Fruit fly (Drosophila melanogaster) whole organism, embryonic: Measurements from ENCODE around the gene CG17839.
A peak's percentile ranks its signal among the peaks of the same experiment; 100 is the strongest.

Experiments used
- ATbp ChIP-seq: fragments of 200-800 bp; sonication (Bioruptor generic); optimal IDR thresholded peaks from 2 replicates; lab custom pipeline; 2017; ENCODE audit warnings: missing biosample characterization, mild to moderate bottlenecking, missing genetic modification characterization, missing genetic modification reagents
- Bgb ChIP-seq: fragments of 200-800 bp; sonication (Bioruptor generic); IDR thresholded peaks from 2 replicates; pipeline ENCODE4 v1.3.6; 2022; ENCODE audit warnings: missing biosample characterization, missing genetic modification characterization; ENCODE audit not compliant: partially characterized antibody
- Bteb2 ChIP-seq: fragments of 200-800 bp; sonication (Bioruptor generic); optimal IDR thresholded peaks from 2 replicates; lab custom pipeline; 2016; ENCODE audit warnings: missing biosample characterization, missing genetic modification characterization
- C15 ChIP-seq: fragments of 200-800 bp; sonication (Bioruptor generic); IDR thresholded peaks from 3 replicates; pipeline ENCODE4 v1.3.6; 2022; ENCODE audit warnings: missing biosample characterization, missing genetic modification characterization
- CG10462 ChIP-seq: fragments of 200-800 bp; sonication (Bioruptor generic); optimal IDR thresholded peaks from 2 replicates; lab custom pipeline; 2016; ENCODE audit warnings: missing biosample characterization, missing genetic modification characterization
- CG10565 ChIP-seq: fragments of 200-800 bp; sonication (Bioruptor generic); optimal IDR thresholded peaks from 3 replicates; lab custom pipeline; 2016; ENCODE audit warnings: missing biosample characterization, mild to moderate bottlenecking, missing genetic modification characterization
- CG11723 ChIP-seq: fragments of 200-800 bp; sonication (Bioruptor generic); optimal IDR thresholded peaks from 2 replicates; lab custom pipeline; 2017; ENCODE audit warnings: missing biosample characterization, mild to moderate bottlenecking, missing genetic modification characterization
- CG12391 ChIP-seq: fragments of 200-800 bp; sonication (Bioruptor generic); optimal IDR thresholded peaks from 3 replicates; lab custom pipeline; 2018; ENCODE audit warnings: missing biosample characterization, mild to moderate bottlenecking, missing genetic modification characterization, moderate library complexity
- CG13775 ChIP-seq: fragments of 200-800 bp; sonication (Bioruptor generic); optimal IDR thresholded peaks from 3 replicates; lab custom pipeline; 2017; ENCODE audit warnings: missing biosample characterization, mild to moderate bottlenecking, missing genetic modification characterization
- CG14441 ChIP-seq: fragments of 200-800 bp; sonication (Bioruptor generic); IDR thresholded peaks from 2 replicates; pipeline ENCODE4 v1.3.6; 2022; ENCODE audit warnings: missing biosample characterization, missing genetic modification characterization
- CG14860 ChIP-seq: fragments of 200-800 bp; sonication (Bioruptor generic); IDR thresholded peaks from 3 replicates; pipeline ENCODE4 v1.3.6; 2022; ENCODE audit warnings: missing biosample characterization, missing genetic modification characterization; ENCODE audit not compliant: partially characterized antibody
- CG17328 ChIP-seq: fragments of 200-800 bp; sonication (Bioruptor generic); IDR thresholded peaks from 2 replicates; pipeline ENCODE4 v1.3.6; 2022; ENCODE audit warnings: missing biosample characterization, missing genetic modification characterization
- CG17612 ChIP-seq: fragments of 200-800 bp; sonication (Bioruptor generic); IDR thresholded peaks from 2 replicates; pipeline ENCODE4 v1.3.6; 2022; ENCODE audit warnings: missing biosample characterization, missing genetic modification characterization
- CG17912 ChIP-seq: fragments of 200-800 bp; sonication (Bioruptor generic); optimal IDR thresholded peaks from 2 replicates; lab custom pipeline; 2018; ENCODE audit warnings: missing biosample characterization, mild to moderate bottlenecking, missing genetic modification characterization
- CG31441 ChIP-seq: fragments of 200-800 bp; sonication (Bioruptor generic); IDR thresholded peaks from 2 replicates; pipeline ENCODE4 v1.3.6; 2022; ENCODE audit warnings: missing biosample characterization, missing genetic modification characterization
- CG32772 ChIP-seq: fragments of 200-800 bp; sonication (Bioruptor generic); IDR thresholded peaks from 2 replicates; pipeline ENCODE4 v1.3.6; 2022; ENCODE audit warnings: missing biosample characterization, missing genetic modification characterization
- CG3995 ChIP-seq: fragments of 200-800 bp; sonication (Bioruptor generic); optimal IDR thresholded peaks from 3 replicates; lab custom pipeline; 2016; ENCODE audit warnings: missing biosample characterization, missing genetic modification characterization
- CG5953 ChIP-seq: fragments of 200-800 bp; sonication (Bioruptor generic); IDR thresholded peaks from 2 replicates; pipeline ENCODE4 v1.3.6; 2022; ENCODE audit warnings: missing biosample characterization, missing genetic modification characterization
- CG7928 ChIP-seq: fragments of 200-800 bp; sonication (Bioruptor generic); optimal IDR thresholded peaks from 2 replicates; lab custom pipeline; 2017; ENCODE audit warnings: missing biosample characterization, mild to moderate bottlenecking, missing genetic modification characterization
- CG8478 ChIP-seq: fragments of >200 bp; optimal IDR thresholded peaks from 2 replicates; lab custom pipeline; 2018
- CG9215 ChIP-seq: fragments of 200-800 bp; sonication (Bioruptor generic); IDR thresholded peaks from 2 replicates; pipeline ENCODE4 v1.3.6; 2022; ENCODE audit warnings: missing biosample characterization, missing genetic modification characterization
- Chrac-16 ChIP-seq: fragments of 200-800 bp; sonication (Bioruptor generic); optimal IDR thresholded peaks from 3 replicates; lab custom pipeline; 2016; ENCODE audit warnings: missing biosample characterization, missing genetic modification characterization
- CoRest ChIP-seq: fragments of 200-800 bp; sonication (Bioruptor generic); optimal IDR thresholded peaks from 3 replicates; lab custom pipeline; 2018; ENCODE audit warnings: missing biosample characterization, mild to moderate bottlenecking, missing genetic modification characterization, moderate library complexity
- CrebB ChIP-seq: fragments of 200-800 bp; sonication (Bioruptor generic); optimal IDR thresholded peaks from 3 replicates; lab custom pipeline; 2018; ENCODE audit warnings: missing biosample characterization, mild to moderate bottlenecking, missing genetic modification characterization
- Deaf1 ChIP-seq: fragments of 200-800 bp; optimal IDR thresholded peaks from 3 replicates; lab custom pipeline; 2019; ENCODE audit warnings: missing biosample characterization, mild to moderate bottlenecking, missing genetic modification characterization, moderate library complexity
- Hand ChIP-seq: fragments of 200-800 bp; sonication (Bioruptor generic); optimal IDR thresholded peaks from 2 replicates; lab custom pipeline; 2017; ENCODE audit warnings: mild to moderate bottlenecking, missing biosample characterization, missing genetic modification reagents, missing genetic modification characterization
- Hmr ChIP-seq: fragments of 200-800 bp; sonication (Bioruptor generic); optimal IDR thresholded peaks from 3 replicates; lab custom pipeline; 2017; ENCODE audit warnings: mild to moderate bottlenecking, missing biosample characterization, missing genetic modification reagents, missing genetic modification characterization
- Kr ChIP-seq: fragments of 200-800 bp; sonication (Bioruptor generic); optimal IDR thresholded peaks from 2 replicates; lab custom pipeline; 2017; ENCODE audit warnings: missing biosample characterization, mild to moderate bottlenecking, missing genetic modification characterization
- Max ChIP-seq: fragments of 200-800 bp; sonication (Bioruptor generic); optimal IDR thresholded peaks from 2 replicates; lab custom pipeline; 2016; ENCODE audit warnings: missing biosample characterization, mild to moderate bottlenecking, missing genetic modification characterization
- Nf-YB ChIP-seq: fragments of 200-800 bp; sonication (Bioruptor generic); optimal IDR thresholded peaks from 3 replicates; lab custom pipeline; 2019; ENCODE audit warnings: missing biosample characterization, mild to moderate bottlenecking, missing genetic modification characterization, moderate library complexity
- NfI ChIP-seq: fragments of 200-800 bp; sonication (Bioruptor generic); optimal IDR thresholded peaks from 3 replicates; lab custom pipeline; 2018; ENCODE audit warnings: missing biosample characterization, mild to moderate bottlenecking, missing genetic modification characterization, moderate library complexity
- Ravus ChIP-seq: fragments of 200-800 bp; sonication (Bioruptor generic); IDR thresholded peaks from 2 replicates; pipeline ENCODE4 v1.3.6; 2022; ENCODE audit warnings: missing biosample characterization, missing genetic modification characterization
- Xbp1 ChIP-seq: fragments of 200-800 bp; sonication (Bioruptor generic); optimal IDR thresholded peaks from 3 replicates; lab custom pipeline; 2016; ENCODE audit warnings: missing biosample characterization, mild to moderate bottlenecking, missing genetic modification characterization
- ash1 ChIP-seq: fragments of 200-800 bp; sonication (Bioruptor generic); optimal IDR thresholded peaks from 2 replicates; lab custom pipeline; 2018; ENCODE audit warnings: missing biosample characterization, mild to moderate bottlenecking, missing genetic modification characterization
- bbx ChIP-seq: fragments of 200-800 bp; sonication (Bioruptor generic); IDR thresholded peaks from 2 replicates; pipeline ENCODE4 v1.3.6; 2022; ENCODE audit warnings: missing biosample characterization, missing genetic modification characterization; ENCODE audit not compliant: partially characterized antibody
- bcd ChIP-seq: fragments of 200-800 bp; sonication (Bioruptor generic); optimal IDR thresholded peaks from 2 replicates; lab custom pipeline; 2017; ENCODE audit warnings: missing biosample characterization, mild to moderate bottlenecking, missing genetic modification characterization
- bowl ChIP-seq: fragments of 200-800 bp; sonication (Bioruptor generic); IDR thresholded peaks from 2 replicates; pipeline ENCODE4 v1.3.6; 2022; ENCODE audit warnings: missing biosample characterization, missing genetic modification characterization
- chinmo ChIP-seq: fragments of 200-800 bp; sonication (Bioruptor generic); IDR thresholded peaks from 4 replicates; pipeline ENCODE4 v1.3.6; 2022; ENCODE audit warnings: missing biosample characterization, missing genetic modification characterization; ENCODE audit not compliant: partially characterized antibody
- corto ChIP-seq: fragments of 200-800 bp; sonication (Bioruptor generic); optimal IDR thresholded peaks from 2 replicates; lab custom pipeline; 2016; ENCODE audit warnings: missing biosample characterization, mild to moderate bottlenecking, missing genetic modification characterization, moderate library complexity
- ewg ChIP-seq: fragments of 200-800 bp; sonication (Bioruptor generic); optimal IDR thresholded peaks from 3 replicates; lab custom pipeline; 2017; ENCODE audit warnings: mild to moderate bottlenecking, missing biosample characterization, missing genetic modification reagents, missing genetic modification characterization
- lab ChIP-seq: fragments of 200-800 bp; sonication (Bioruptor generic); optimal IDR thresholded peaks from 3 replicates; lab custom pipeline; 2017; ENCODE audit warnings: missing biosample characterization, missing genetic modification characterization, mild to moderate bottlenecking, moderate library complexity, missing genetic modification reagents
- lov ChIP-seq, 2 experiments: fragments of 200-800 bp in 1 of 2; fragments of >200 bp in 1 of 2; sonication (Bioruptor generic) in 1 of 2; IDR thresholded peaks in 1 of 2; optimal IDR thresholded peaks in 1 of 2; 2 replicates in 1 of 2; 3 replicates in 1 of 2; pipeline versions ENCODE4 v1.3.6 to Lab custom; 2017 to 2022; ENCODE audit warnings: missing biosample characterization in 1 of 2, missing genetic modification characterization in 1 of 2
- ro ChIP-seq: fragments of 200-800 bp; sonication (Bioruptor generic); IDR thresholded peaks from 2 replicates; pipeline ENCODE4 v1.3.6; 2022; ENCODE audit warnings: missing biosample characterization, missing genetic modification characterization
- salm ChIP-seq: fragments of 200-800 bp; sonication (Bioruptor generic); optimal IDR thresholded peaks from 2 replicates; lab custom pipeline; 2018; ENCODE audit warnings: missing biosample characterization, mild to moderate bottlenecking, missing genetic modification characterization
- slbo ChIP-seq: fragments of 200-800 bp; sonication (Bioruptor generic); IDR thresholded peaks from 2 replicates; pipeline ENCODE4 v1.3.6; 2022; ENCODE audit warnings: missing biosample characterization, missing genetic modification characterization
- ttk ChIP-seq: fragments of 200-800 bp; sonication (Bioruptor generic); IDR thresholded peaks from 2 replicates; pipeline ENCODE4 v2.1.2; 2022; ENCODE audit warnings: missing biosample characterization, missing genetic modification characterization
- yki ChIP-seq: fragments of >200 bp; optimal IDR thresholded peaks from 3 replicates; lab custom pipeline; 2018
- zen2 ChIP-seq: fragments of 200-800 bp; sonication (Bioruptor generic); IDR thresholded peaks from 3 replicates; pipeline ENCODE4 v1.3.6; 2022; ENCODE audit warnings: missing biosample characterization, missing genetic modification characterization; ENCODE audit not compliant: partially characterized antibody
- zfh1 ChIP-seq: fragments of 200-800 bp; sonication (Bioruptor generic); IDR thresholded peaks from 3 replicates; pipeline ENCODE4 v1.3.6; 2022; ENCODE audit warnings: missing biosample characterization, missing genetic modification characterization

The CG17839 gene

dm6 chr3L:14756724-14757463 lies 48.0 kb upstream of the CG17839 start (continued):
- peak; percentile 89 for TF ChIP-seq Chrac-16
- TF ChIP-seq chinmo (GFP tag; lab: Robert Waterston, UW), result no peak
- TF ChIP-seq CG10565, result no peak
- peak; percentile 86 for TF ChIP-seq ttk (GFP tag; lab: Robert Waterston, UW)
- TF ChIP-seq Deaf1 (tag; lab: Kevin White, UChicago), result peak; percentile 37
- peak; percentile 87 for TF ChIP-seq Hand (GFP tag; lab: Kevin White, UChicago)
- TF ChIP-seq Nf-YB (GFP tag; lab: Kevin White, UChicago), result peak; percentile 62
- peak; percentile 87 for TF ChIP-seq CG9215
- TF ChIP-seq CG7928 (GFP tag; lab: Kevin White, UChicago), result peak; percentile 62
- TF ChIP-seq CG17328 (GFP tag; lab: Robert Waterston, UW), result peak; percentile 92
- peak; percentile 60 for TF ChIP-seq salm
- TF ChIP-seq bowl (GFP tag; lab: Robert Waterston, UW), result peak; percentile 57
- peak; percentile 87 for TF ChIP-seq CoRest (tag; lab: Kevin White, UChicago)
- peak; percentile 96 for TF ChIP-seq slbo (GFP tag; lab: Robert Waterston, UW)
- no peak for TF ChIP-seq ash1 (GFP tag; lab: Kevin White, UChicago)
- peak; percentile 41 for TF ChIP-seq zen2 (GFP tag; lab: Robert Waterston, UW)
- peak; percentile 89 for TF ChIP-seq CG5953 (GFP tag; lab: Robert Waterston, UW)
- TF ChIP-seq CrebB (tag; lab: Kevin White, UChicago), result peak; percentile 64
- peak; percentile 94 for TF ChIP-seq lab (GFP tag; lab: Kevin White, UChicago)
- peak; percentile 82 for TF ChIP-seq CG11723 (GFP tag; lab: Kevin White, UChicago)
- no peak; the same call in 1 of the 2 replicates for TF ChIP-seq Bgb (GFP tag; lab: Robert Waterston, UW)
- TF ChIP-seq ro (GFP tag; lab: Robert Waterston, UW), result peak; percentile 69
- peak; percentile 35 for TF ChIP-seq CG8478 (lab: Kevin White, UChicago)
- peak; percentile 91 for TF ChIP-seq Xbp1 (GFP tag; lab: Kevin White, UChicago)
- peak; percentile 82 for TF ChIP-seq CG17612
- TF ChIP-seq zfh1, result peak; percentile 92
- TF ChIP-seq Bteb2 (GFP tag; lab: Kevin White, UChicago), result peak; percentile 84
- TF ChIP-seq CG31441 (GFP tag; lab: Robert Waterston, UW), result peak; percentile 79
- peak; percentile 80 for TF ChIP-seq ewg (GFP tag; lab: Kevin White, UChicago)
- TF ChIP-seq bbx (GFP tag; lab: Robert Waterston, UW), result no peak
- TF ChIP-seq Hmr (GFP tag; lab: Kevin White, UChicago), result peak; percentile 95
- peak; percentile 81 for TF ChIP-seq corto (GFP tag; lab: Kevin White, UChicago)
- TF ChIP-seq CG10462 (GFP tag; lab: Kevin White, UChicago), result peak; percentile 78
- peak; percentile 90 for TF ChIP-seq CG14441
- peak; percentile 92 for TF ChIP-seq bcd (GFP tag; lab: Kevin White, UChicago)
- TF ChIP-seq ATbp, result peak; percentile 86
- peak; percentile 90 for TF ChIP-seq NfI
- no peak for TF ChIP-seq lov (optimal IDR thresholded peaks at IDR 0.05; lab: Kevin White, UChicago)
- TF ChIP-seq lov (GFP tag; IDR thresholded peaks at IDR 0.05; lab: Robert Waterston, UW), result peak; percentile 85; the same call in 2 of the 3 replicates
- peak; percentile 38 for TF ChIP-seq Max (GFP tag; lab: Kevin White, UChicago)
- no peak for TF ChIP-seq CG14860 (GFP tag; lab: Robert Waterston, UW)
- peak; percentile 90 for TF ChIP-seq CG32772 (GFP tag; lab: Robert Waterston, UW)
- peak; percentile 88 for TF ChIP-seq C15 (GFP tag; lab: Robert Waterston, UW)
- TF ChIP-seq CG13775 (GFP tag; lab: Kevin White, UChicago), result peak; percentile 87
- peak; percentile 60 for TF ChIP-seq Ravus (GFP tag; lab: Robert Waterston, UW)
- peak; percentile 83 for TF ChIP-seq yki
- TF ChIP-seq Kr (GFP tag; lab: Kevin White, UChicago), result no peak
- peak; percentile 64 for TF ChIP-seq CG3995
- peak; percentile 45 for TF ChIP-seq CG17912 (GFP tag; lab: Kevin White, UChicago)
- TF ChIP-seq CG12391 (tag; lab: Kevin White, UChicago), result peak; percentile 81
